Worm (Caenorhabditis elegans) whole organism, young adult: ENCODE results near the gene F18A1.1.

Experiments
- B0035.1 ChIP-seq: sonication (generic microtip); optimal IDR thresholded peaks from 2 replicates; lab custom pipeline; 2016; ENCODE audit warnings: missing genetic modification characterization, mild to moderate bottlenecking, missing compliant biosample characterization, missing genotype, missing genetic modification reagents
- F57A8.1 ChIP-seq: fragments of 200-800 bp; sonication (Bioruptor generic); optimal IDR thresholded peaks from 2 replicates; lab custom pipeline; 2018; ENCODE audit warnings: mild to moderate bottlenecking, missing genetic modification characterization, moderate library complexity, missing compliant biosample characterization
- K11D2.4 ChIP-seq: fragments of 200-800 bp; sonication (Bioruptor generic); IDR thresholded peaks from 2 replicates; pipeline ENCODE4 v1.3.6; 2022; ENCODE audit warnings: missing genetic modification reagents, missing genetic modification characterization, missing compliant biosample characterization
- aptf-2 ChIP-seq: fragments of 200-800 bp; sonication (Bioruptor generic); conservative IDR thresholded peaks from 2 replicates; pipeline ENCODE4 v1.3.6; 2022; ENCODE audit warnings: missing genetic modification reagents, missing genetic modification characterization, missing compliant biosample characterization
- attf-5 ChIP-seq: fragments of 200-800 bp; sonication (Bioruptor generic); optimal IDR thresholded peaks from 2 replicates; lab custom pipeline; 2018; ENCODE audit warnings: mild to moderate bottlenecking, missing genetic modification characterization, missing compliant biosample characterization
- dpl-1 ChIP-seq: fragments of 150-350 bp; optimal IDR thresholded peaks from 2 replicates; lab custom pipeline; 2014; ENCODE audit warnings: missing biosample characterization, missing genetic modification reagents, missing genetic modification characterization
- hlh-26 ChIP-seq: fragments of 200-800 bp; sonication (Bioruptor generic); conservative IDR thresholded peaks from 2 replicates; pipeline ENCODE4 v1.3.6; 2022; ENCODE audit warnings: missing genetic modification reagents, missing genetic modification characterization, missing compliant biosample characterization
- repo-1 ChIP-seq: sonication (generic microtip); optimal IDR thresholded peaks from 2 replicates; lab custom pipeline; 2017; ENCODE audit warnings: mild to moderate bottlenecking, missing genetic modification characterization, missing compliant biosample characterization
- snpc-4 ChIP-seq, 5 experiments: fragments of 150-350 bp in 1 of 5; sonication (generic microtip) in 4 of 5; optimal IDR thresholded peaks; 2 replicates each; lab custom pipeline; 2014 to 2018; ENCODE audit warnings: missing genetic modification characterization in 5 of 5, missing biosample characterization in 3 of 5, antibody characterized with exemption in 2 of 5, mild to moderate bottlenecking in 2 of 5, missing compliant biosample characterization in 2 of 5, missing genotype in 2 of 5, moderate library complexity in 2 of 5, missing genetic modification reagents in 1 of 5
- tbp1 ChIP-seq: fragments of 200-800 bp; sonication (Bioruptor generic); optimal IDR thresholded peaks from 2 replicates; lab custom pipeline; 2018; ENCODE audit warnings: mild to moderate bottlenecking, missing genetic modification characterization, missing compliant biosample characterization
- unc-130 ChIP-seq: sonication (generic microtip); optimal IDR thresholded peaks from 2 replicates; lab custom pipeline; 2016; ENCODE audit warnings: missing genetic modification reagents, missing genetic modification characterization, missing compliant biosample characterization
- unc-62 ChIP-seq: fragments of 150-350 bp; optimal IDR thresholded peaks from 2 replicates; lab custom pipeline; 2014; ENCODE audit warnings: missing biosample characterization, missing genetic modification reagents, missing genetic modification characterization

DNA sequence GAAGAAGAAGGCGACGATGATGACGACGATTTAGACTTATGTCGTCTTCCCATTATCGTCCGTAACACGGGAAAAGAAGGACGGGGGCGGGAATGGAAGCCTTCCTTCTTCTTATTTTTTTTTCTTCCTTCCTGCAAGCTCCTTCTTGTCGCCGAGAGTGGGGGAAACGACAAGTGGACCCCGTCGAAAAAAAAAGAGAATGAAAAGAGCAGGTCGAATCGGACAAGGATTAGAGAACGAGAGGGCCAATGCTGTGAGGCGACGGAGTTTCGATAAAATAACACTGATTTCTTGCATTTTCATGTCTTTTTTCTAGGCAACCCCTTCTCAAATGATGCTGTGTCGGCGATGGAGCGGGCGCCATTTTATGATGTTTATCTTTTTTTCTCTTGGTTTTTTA, 33.5 kb upstream of the F18A1.1 start, which contains the start of gene pde-4:
- TF ChIP-seq repo-1 (tag; lab: Kevin White, UChicago) (no peak), dpl-1 (GFP tag; lab: Kevin White, UChicago) (no peak), attf-5 (GFP tag; lab: Kevin White, UChicago) (no peak), hlh-26 (GFP tag; lab: Robert Waterston, UW) (no peak), snpc-4 (GFP tag; optimal IDR thresholded peaks at IDR 0.05; lab: Kevin White, UChicago) (no peak), snpc-4 (tag; optimal IDR thresholded peaks at IDR 0.05; lab: Kevin White, UChicago) (no peak), unc-62 (GFP tag; lab: Kevin White, UChicago) (no peak), aptf-2 (no peak), F57A8.1 (GFP tag; lab: Kevin White, UChicago) (no peak), unc-130 (GFP tag; lab: Kevin White, UChicago) (no peak), K11D2.4 (no peak), B0035.1 (no peak), tbp1 (GFP tag; lab: Kevin White, UChicago) (no peak)
